Worm (Caenorhabditis elegans): ENCODE data around the gene madd-2.

ce11 chrV:1223559-1223958, 11.7 kb downstream of the madd-2 start:
- TF ChIP-seq nhr-77 (tag; optimal IDR thresholded peaks at IDR 0.05): no peak
- TF ChIP-seq lin-13 (GFP tag; optimal IDR thresholded peaks at IDR 0.05): no peak
- no peak for TF ChIP-seq ama-1 (optimal IDR thresholded peaks at IDR 0.05)
- TF ChIP-seq snpc-4 (tag; optimal IDR thresholded peaks at IDR 0.05): no peak
- TF ChIP-seq ZK546.5 (tag; optimal IDR thresholded peaks at IDR 0.05): no peak
- TF ChIP-seq unc-39 (tag; optimal IDR thresholded peaks at IDR 0.05): no peak
- TF ChIP-seq ztf-4 (tag; optimal IDR thresholded peaks at IDR 0.05): no peak
- no peak for TF ChIP-seq skn-1 (tag; optimal IDR thresholded peaks at IDR 0.05)
- no peak for TF ChIP-seq nhr-237 (tag; optimal IDR thresholded peaks at IDR 0.05)

Data from whole organism, L2 larva.